Worm (Caenorhabditis elegans) whole organism, L1 larva: Measurements from ENCODE around the gene C55C3.3.

Experiments used
- C04F5.9 ChIP-seq: sonication (generic microtip); optimal IDR thresholded peaks from 2 replicates; lab custom pipeline; 2016; ENCODE audit warnings: missing genetic modification characterization, missing compliant biosample characterization
- C16A3.4 ChIP-seq: fragments of 150-350 bp; optimal IDR thresholded peaks from 2 replicates; lab custom pipeline; 2014; ENCODE audit warnings: missing biosample characterization, missing genetic modification characterization
- aha-1 ChIP-seq: fragments of 150-350 bp; optimal IDR thresholded peaks from 2 replicates; lab custom pipeline; 2014; ENCODE audit warnings: missing biosample characterization, missing genetic modification characterization
- ceh-82 ChIP-seq, 3 experiments: fragments of 150-350 bp in 1 of 3; sonication (generic microtip) in 2 of 3; optimal IDR thresholded peaks; 2 replicates each; lab custom pipeline; 2014 to 2017; ENCODE audit warnings: missing biosample characterization in 3 of 3, missing genetic modification characterization in 3 of 3
- ceh-90 ChIP-seq: sonication (generic microtip); optimal IDR thresholded peaks from 2 replicates; lab custom pipeline; 2016; ENCODE audit warnings: missing genetic modification characterization, missing compliant biosample characterization
- dpl-1 ChIP-seq, 3 experiments: fragments of 150-350 bp in 2 of 3; sonication (generic microtip) in 1 of 3; optimal IDR thresholded peaks; 2 replicates each; lab custom pipeline; 2014 to 2017; ENCODE audit warnings: missing biosample characterization in 3 of 3, missing genetic modification characterization in 3 of 3, missing genetic modification reagents in 3 of 3
- dsc-1 ChIP-seq: sonication (generic microtip); optimal IDR thresholded peaks from 2 replicates; lab custom pipeline; 2016; ENCODE audit warnings: mild to moderate bottlenecking, missing genetic modification characterization, missing compliant biosample characterization
- egl-13 ChIP-seq: sonication (generic microtip); optimal IDR thresholded peaks from 2 replicates; lab custom pipeline; 2016; ENCODE audit warnings: missing genotype, missing genetic modification reagents, missing genetic modification characterization, missing compliant biosample characterization
- egl-27 ChIP-seq, 2 experiments: fragments of 150-350 bp in 1 of 2; sonication (generic microtip); optimal IDR thresholded peaks; 3 replicates each; lab custom pipeline; 2017 to 2018; ENCODE audit warnings: missing biosample characterization in 2 of 2, missing genetic modification characterization in 2 of 2, missing genetic modification reagents in 2 of 2
- elt-3 ChIP-seq, 6 experiments: fragments of 150-350 bp in 1 of 6; sonication (generic microtip); optimal IDR thresholded peaks; 2 replicates each; lab custom pipeline; 2017 to 2018; ENCODE audit warnings: missing biosample characterization in 6 of 6, missing genetic modification characterization in 6 of 6, inconsistent platforms in 1 of 6
- fkh-10 ChIP-seq: sonication (generic microtip); optimal IDR thresholded peaks from 2 replicates; lab custom pipeline; 2017; ENCODE audit warnings: missing biosample characterization, missing genetic modification reagents, missing genetic modification characterization
- fkh-4 ChIP-seq: sonication (generic microtip); optimal IDR thresholded peaks from 2 replicates; lab custom pipeline; 2016; ENCODE audit warnings: missing compliant biosample characterization, missing genetic modification characterization, borderline replicate concordance
- fkh-8 ChIP-seq: sonication (generic microtip); optimal IDR thresholded peaks from 2 replicates; lab custom pipeline; 2016; ENCODE audit warnings: mild to moderate bottlenecking, missing genetic modification characterization, missing compliant biosample characterization
- fos-1 ChIP-seq: fragments of 150-350 bp; optimal IDR thresholded peaks from 2 replicates; lab custom pipeline; 2014; ENCODE audit warnings: missing biosample characterization, missing genetic modification characterization
- grh-1 ChIP-seq: fragments of 200-800 bp; sonication (Bioruptor generic); IDR thresholded peaks from 2 replicates; pipeline ENCODE4 v1.3.6; 2022; ENCODE audit warnings: missing genetic modification reagents, missing genetic modification characterization, missing compliant biosample characterization
- irx-1 ChIP-seq: sonication (generic microtip); optimal IDR thresholded peaks from 2 replicates; lab custom pipeline; 2016; ENCODE audit warnings: missing genetic modification characterization, missing compliant biosample characterization
- jun-1 ChIP-seq: fragments of 150-350 bp; optimal IDR thresholded peaks from 2 replicates; lab custom pipeline; 2014; ENCODE audit warnings: missing biosample characterization, missing genetic modification reagents, missing genetic modification characterization
- lin-13 ChIP-seq: fragments of 150-350 bp; optimal IDR thresholded peaks from 2 replicates; lab custom pipeline; 2014; ENCODE audit warnings: missing biosample characterization, missing genetic modification reagents, missing genetic modification characterization
- lin-14 ChIP-seq: fragments of 200-800 bp; sonication (Bioruptor generic); optimal IDR thresholded peaks from 2 replicates; lab custom pipeline; 2018; ENCODE audit warnings: mild to moderate bottlenecking, missing genetic modification characterization, moderate library complexity, missing compliant biosample characterization
- lin-15B ChIP-seq: fragments of 150-350 bp; sonication (generic microtip); optimal IDR thresholded peaks from 3 replicates; lab custom pipeline; 2014; ENCODE audit warnings: missing biosample characterization, missing genetic modification characterization
- lin-35 ChIP-seq, 2 experiments: fragments of 150-350 bp; optimal IDR thresholded peaks; 2 replicates each; lab custom pipeline; 2014; ENCODE audit warnings: missing biosample characterization in 2 of 2, missing genetic modification characterization in 2 of 2, missing genetic modification reagents in 2 of 2
- lin-39 ChIP-seq: fragments of 150-350 bp; optimal IDR thresholded peaks from 2 replicates; lab custom pipeline; 2014; ENCODE audit warnings: missing biosample characterization, missing genetic modification reagents, missing genetic modification characterization
- lir-3 ChIP-seq: sonication (generic microtip); optimal IDR thresholded peaks from 2 replicates; lab custom pipeline; 2016; ENCODE audit warnings: mild to moderate bottlenecking, missing genetic modification characterization, moderate library complexity, missing compliant biosample characterization; ENCODE audit not compliant: poor library complexity
- lsy-2 ChIP-seq, 2 experiments: fragments of 150-350 bp; optimal IDR thresholded peaks; 2 replicates each; lab custom pipeline; 2014; ENCODE audit warnings: missing biosample characterization in 2 of 2, missing genetic modification characterization in 2 of 2
- mab-9 ChIP-seq: fragments of 200-800 bp; sonication (Bioruptor generic); IDR thresholded peaks from 2 replicates; pipeline ENCODE4 v1.3.6; 2022; ENCODE audit warnings: missing genetic modification reagents, missing genetic modification characterization, missing compliant biosample characterization
- mdl-1 ChIP-seq, 2 experiments: fragments of 150-350 bp; optimal IDR thresholded peaks; 2 replicates each; lab custom pipeline; 2014 to 2017; ENCODE audit warnings: missing biosample characterization in 2 of 2, missing genetic modification characterization in 2 of 2, inconsistent platforms in 1 of 2
- mef-2 ChIP-seq: fragments of 150-350 bp; optimal IDR thresholded peaks from 2 replicates; lab custom pipeline; 2014; ENCODE audit warnings: missing biosample characterization, missing genetic modification characterization
- mep-1 ChIP-seq: fragments of 150-350 bp; optimal IDR thresholded peaks from 2 replicates; lab custom pipeline; 2014; ENCODE audit warnings: missing biosample characterization, missing genetic modification characterization
- nhr-12 ChIP-seq: sonication (generic microtip); optimal IDR thresholded peaks from 2 replicates; lab custom pipeline; 2017; ENCODE audit warnings: missing biosample characterization, missing genetic modification characterization
- nhr-19 ChIP-seq: fragments of 200-800 bp; sonication (Bioruptor generic); conservative IDR thresholded peaks from 2 replicates; pipeline ENCODE4 v1.3.6; 2022; ENCODE audit warnings: missing genetic modification characterization, missing compliant biosample characterization
- nhr-237 ChIP-seq: fragments of 150-350 bp; optimal IDR thresholded peaks from 2 replicates; lab custom pipeline; 2014; ENCODE audit warnings: missing biosample characterization, missing genetic modification characterization
- nhr-28 ChIP-seq: fragments of 150-350 bp; optimal IDR thresholded peaks from 2 replicates; lab custom pipeline; 2014; ENCODE audit warnings: missing biosample characterization, missing genetic modification characterization
- nhr-71 ChIP-seq: sonication (generic microtip); optimal IDR thresholded peaks from 2 replicates; lab custom pipeline; 2016; ENCODE audit warnings: mild to moderate bottlenecking, missing genetic modification characterization, moderate library complexity, missing compliant biosample characterization
- nhr-77 ChIP-seq: fragments of 150-350 bp; optimal IDR thresholded peaks from 2 replicates; lab custom pipeline; 2014; ENCODE audit warnings: missing biosample characterization, missing genetic modification characterization
- nhr-84 ChIP-seq: sonication (generic microtip); optimal IDR thresholded peaks from 2 replicates; lab custom pipeline; 2017; ENCODE audit warnings: missing biosample characterization, missing genetic modification characterization
- nhr-85 ChIP-seq: sonication (generic microtip); peaks from one replicate; lab custom pipeline; 2016; ENCODE audit warnings: missing genetic modification characterization, inconsistent platforms, missing compliant biosample characterization
- nhr-90 ChIP-seq: sonication (generic microtip); optimal IDR thresholded peaks from 2 replicates; lab custom pipeline; 2016; ENCODE audit warnings: mild to moderate bottlenecking, missing genetic modification characterization, missing compliant biosample characterization; ENCODE audit not compliant: poor library complexity
- rnt-1 ChIP-seq: sonication (generic microtip); optimal IDR thresholded peaks from 2 replicates; lab custom pipeline; 2016; ENCODE audit warnings: mild to moderate bottlenecking, missing genetic modification characterization, moderate library complexity, missing compliant biosample characterization
- snu-23 ChIP-seq: sonication (generic microtip); optimal IDR thresholded peaks from 2 replicates; lab custom pipeline; 2016; ENCODE audit warnings: missing genetic modification characterization, missing compliant biosample characterization
- sox-4 ChIP-seq: sonication (generic microtip); optimal IDR thresholded peaks from 2 replicates; lab custom pipeline; 2016; ENCODE audit warnings: missing genetic modification characterization, missing compliant biosample characterization
- swsn-7 ChIP-seq: sonication (generic microtip); optimal IDR thresholded peaks from 2 replicates; lab custom pipeline; 2016; ENCODE audit warnings: missing genetic modification characterization, missing compliant biosample characterization
- tbx-2 ChIP-seq: sonication (generic microtip); optimal IDR thresholded peaks from 2 replicates; lab custom pipeline; 2016; ENCODE audit warnings: missing genetic modification characterization, missing compliant biosample characterization
- tlp-1 ChIP-seq: fragments of 150-350 bp; optimal IDR thresholded peaks from 2 replicates; lab custom pipeline; 2014; ENCODE audit warnings: missing biosample characterization, missing genetic modification characterization
- unc-130 ChIP-seq: fragments of 150-350 bp; optimal IDR thresholded peaks from 2 replicates; lab custom pipeline; 2017; ENCODE audit warnings: missing biosample characterization, missing genetic modification characterization, inconsistent platforms
- unc-62 ChIP-seq: fragments of 150-350 bp; optimal IDR thresholded peaks from 2 replicates; lab custom pipeline; 2014; ENCODE audit warnings: missing biosample characterization, missing genetic modification reagents, missing genetic modification characterization
- xbp-1 ChIP-seq: sonication (generic microtip); optimal IDR thresholded peaks from 2 replicates; lab custom pipeline; 2016; ENCODE audit warnings: missing genetic modification characterization, missing compliant biosample characterization
- zag-1 ChIP-seq: fragments of 150-350 bp; optimal IDR thresholded peaks from 2 replicates; lab custom pipeline; 2014; ENCODE audit warnings: missing biosample characterization, missing genetic modification characterization
- zip-4 ChIP-seq: fragments of 200-800 bp; sonication (Bioruptor generic); optimal IDR thresholded peaks from 2 replicates; lab custom pipeline; 2018; ENCODE audit warnings: mild to moderate bottlenecking, missing genetic modification characterization, moderate library complexity, missing compliant biosample characterization

The C55C3.3 gene

DNA sequence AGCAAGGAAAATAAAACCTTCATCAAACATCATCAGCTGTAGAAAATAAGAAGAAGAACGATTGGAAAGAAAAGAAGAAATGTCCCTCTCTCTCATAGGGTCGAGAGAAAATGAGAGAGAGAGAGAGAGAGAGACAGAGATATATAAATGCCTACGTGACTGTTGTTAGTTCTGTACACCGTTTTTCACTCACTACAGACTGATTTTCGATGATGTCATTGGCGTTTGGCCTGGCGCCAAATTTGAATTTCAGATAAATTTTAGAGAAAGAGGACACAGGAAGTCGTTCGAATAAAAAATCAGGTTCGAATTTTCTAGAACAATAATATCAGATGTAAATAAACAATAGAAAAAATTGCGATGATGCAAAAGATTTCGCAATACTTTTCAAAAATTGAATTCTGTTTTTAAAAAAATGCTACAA, 29.1 kb upstream of the C55C3.3 start (continued):
- TF ChIP-seq tbx-2, result peak; percentile 45
- peak; percentile 44 to 53 for TF ChIP-seq lsy-2 (tag; optimal IDR thresholded peaks at IDR 0.05; lab: Kevin White, UChicago)
- peak; percentile 55 for TF ChIP-seq jun-1 (tag; lab: Kevin White, UChicago)
- peak; percentile 95 for TF ChIP-seq nhr-85 (tag; lab: Kevin White, UChicago)
- TF ChIP-seq fkh-4 (tag; lab: Kevin White, UChicago), result no peak
- TF ChIP-seq C16A3.4, result peak; percentile 41
- TF ChIP-seq lin-13 (GFP tag; lab: Kevin White, UChicago), result peak; percentile 47
- TF ChIP-seq dpl-1 (GFP tag; optimal IDR thresholded peaks at IDR 0.05; lab: Kevin White, UChicago), result peak; percentile 60 to 78 (median 75)
- peak; percentile 51 for TF ChIP-seq nhr-77
- peak; percentile 80 for TF ChIP-seq mep-1 (tag; lab: Kevin White, UChicago)
- TF ChIP-seq elt-3 (tag; optimal IDR thresholded peaks at IDR 0.05; lab: Kevin White, UChicago), result peak in 2 of 6 experiments; percentile 81 to 82
- peak; percentile 72 for TF ChIP-seq lin-15B (tag; lab: Kevin White, UChicago)
- TF ChIP-seq mdl-1 (tag; optimal IDR thresholded peaks at IDR 0.05; lab: Kevin White, UChicago), result peak in 1 of 2 experiments; percentile 4
- TF ChIP-seq nhr-19 (GFP tag; lab: Robert Waterston, UW), result peak; percentile 60
- peak in 2 of 3 experiments; percentile 37 to 54 for TF ChIP-seq ceh-82 (tag; optimal IDR thresholded peaks at IDR 0.05; lab: Kevin White, UChicago)
- TF ChIP-seq lir-3 (tag; lab: Kevin White, UChicago), result no peak
- TF ChIP-seq snu-23 (GFP tag; lab: Kevin White, UChicago), result peak; percentile 79
- TF ChIP-seq lin-35 (GFP tag; optimal IDR thresholded peaks at IDR 0.05; lab: Kevin White, UChicago), result peak; percentile 73 to 84
- peak; percentile 62 for TF ChIP-seq nhr-90
- peak; percentile 93 for TF ChIP-seq aha-1 (tag; lab: Kevin White, UChicago)
- peak; percentile 84 for TF ChIP-seq lin-14 (GFP tag; lab: Kevin White, UChicago)
- no peak for TF ChIP-seq mef-2 (tag; lab: Kevin White, UChicago)
- peak; percentile 26 for TF ChIP-seq irx-1
- peak; percentile 31 for TF ChIP-seq nhr-28 (tag; lab: Kevin White, UChicago)

DNA sequence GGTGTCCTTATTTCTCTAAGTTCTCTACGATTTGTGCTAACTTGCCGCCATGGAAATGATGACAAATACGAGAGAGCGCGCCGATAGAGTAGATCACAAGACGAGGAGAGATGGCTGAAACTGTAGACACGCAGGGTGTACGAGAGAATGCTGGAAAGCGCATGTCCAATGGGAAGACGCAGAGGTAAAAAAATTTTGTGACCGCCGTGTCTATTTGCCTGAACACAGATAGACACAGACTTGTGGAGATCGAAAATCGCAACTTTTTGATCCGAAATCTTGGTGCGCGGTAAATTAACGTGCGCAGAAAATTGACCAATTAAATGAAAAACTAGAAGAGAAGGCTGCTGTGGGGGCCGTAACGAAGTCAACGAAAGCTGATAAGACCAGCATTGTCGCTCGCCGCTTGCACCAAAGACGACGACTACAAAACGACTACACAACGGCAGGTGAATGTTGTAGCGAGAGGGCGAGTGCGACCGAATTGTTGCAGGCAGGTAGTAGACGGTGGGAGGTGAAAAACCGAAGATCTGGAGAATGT, 27.9 kb upstream of the C55C3.3 start:
- TF ChIP-seq nhr-90 (peak; percentile 88), egl-13 (tag; lab: Kevin White, UChicago) (no peak), lin-13 (GFP tag; lab: Kevin White, UChicago) (peak; percentile 70), tbx-2 (peak; percentile 92), nhr-71 (tag; lab: Kevin White, UChicago) (peak; percentile 95), swsn-7 (tag; lab: Kevin White, UChicago) (peak; percentile 81), C16A3.4 (peak; percentile 60), egl-27 (tag; optimal IDR thresholded peaks at IDR 0.05; lab: Kevin White, UChicago) (peak in 1 of 2 experiments; percentile 79), nhr-77 (peak; percentile 92), mab-9 (GFP tag; lab: Robert Waterston, UW) (0 out of 2 replicates have a peak, but pooled peaks have one; percentile 36), aha-1 (tag; lab: Kevin White, UChicago) (peak; percentile 53), xbp-1 (tag; lab: Kevin White, UChicago) (peak; percentile 71), fkh-8 (tag; lab: Kevin White, UChicago) (peak; percentile 83), nhr-237 (tag; lab: Kevin White, UChicago) (peak; percentile 45), ceh-90 (tag; lab: Kevin White, UChicago) (no peak), rnt-1 (tag; lab: Kevin White, UChicago) (peak; percentile 71), zip-4 (GFP tag; lab: Kevin White, UChicago) (no peak), fkh-10 (GFP tag; lab: Kevin White, UChicago) (peak; percentile 10), nhr-85 (tag; lab: Kevin White, UChicago) (peak; percentile 99), nhr-19 (GFP tag; lab: Robert Waterston, UW) (peak; percentile 80), unc-62 (GFP tag; lab: Kevin White, UChicago) (no peak), dsc-1 (tag; lab: Kevin White, UChicago) (peak; percentile 44), mef-2 (tag; lab: Kevin White, UChicago) (no peak), lsy-2 (tag; optimal IDR thresholded peaks at IDR 0.05; lab: Kevin White, UChicago) (peak; percentile 73 to 81), lin-39 (tag; lab: Kevin White, UChicago) (no peak), ceh-82 (tag; optimal IDR thresholded peaks at IDR 0.05; lab: Kevin White, UChicago) (peak; percentile 13 to 71 (median 69)), sox-4 (tag; lab: Kevin White, UChicago) (no peak), C04F5.9 (tag; lab: Kevin White, UChicago) (peak; percentile 16), nhr-84 (tag; lab: Kevin White, UChicago) (no peak), zag-1 (no peak), unc-130 (tag; lab: Kevin White, UChicago) (peak; percentile 4), fos-1 (peak; percentile 48), nhr-12 (tag; lab: Kevin White, UChicago) (no peak), nhr-28 (tag; lab: Kevin White, UChicago) (peak; percentile 6), lin-35 (GFP tag; optimal IDR thresholded peaks at IDR 0.05; lab: Kevin White, UChicago) (peak; percentile 69 to 79), tlp-1 (tag; lab: Kevin White, UChicago) (no peak), grh-1 (GFP tag; lab: Robert Waterston, UW) (peak; percentile 70)
